Fruit fly (Drosophila melanogaster) whole organism, embryonic: ENCODE results near the gene Ifrd1.

ENCODE experiments used
- Ada2b ChIP-seq: fragments of 200-800 bp; sonication (Bioruptor generic); IDR thresholded peaks from 2 replicates; pipeline ENCODE4 v1.3.6; 2022; ENCODE audit warnings: missing biosample characterization, missing genetic modification characterization
- B-H2 ChIP-seq: fragments of 200-800 bp; sonication (Bioruptor generic); optimal IDR thresholded peaks from 2 replicates; lab custom pipeline; 2018; ENCODE audit warnings: missing biosample characterization, mild to moderate bottlenecking, missing genetic modification characterization
- BEAF-32 ChIP-seq: fragments of 200-800 bp; sonication (Bioruptor generic); optimal IDR thresholded peaks from 3 replicates; lab custom pipeline; 2017; ENCODE audit warnings: missing biosample characterization, missing genetic modification characterization, mild to moderate bottlenecking, moderate library complexity, missing genetic modification reagents
- Bdp1 ChIP-seq: fragments of 200-800 bp; sonication (Bioruptor generic); optimal IDR thresholded peaks from 3 replicates; lab custom pipeline; 2016; ENCODE audit warnings: missing biosample characterization, missing genetic modification characterization
- Bgb ChIP-seq: fragments of 200-800 bp; sonication (Bioruptor generic); IDR thresholded peaks from 2 replicates; pipeline ENCODE4 v1.3.6; 2022; ENCODE audit warnings: missing biosample characterization, missing genetic modification characterization; ENCODE audit not compliant: partially characterized antibody
- BtbVII ChIP-seq: fragments of 200-800 bp; sonication (Bioruptor generic); optimal IDR thresholded peaks from 3 replicates; lab custom pipeline; 2017; ENCODE audit warnings: missing biosample characterization, mild to moderate bottlenecking, missing genetic modification characterization
- CG10366 ChIP-seq: fragments of 200-800 bp; sonication (Bioruptor generic); IDR thresholded peaks from 2 replicates; pipeline ENCODE4 v1.3.6; 2022; ENCODE audit warnings: missing biosample characterization, missing genetic modification characterization
- CG12299 ChIP-seq: fragments of 200-800 bp; sonication (Bioruptor generic); optimal IDR thresholded peaks from 2 replicates; lab custom pipeline; 2018; ENCODE audit warnings: missing biosample characterization, mild to moderate bottlenecking, missing genetic modification characterization
- CG13775 ChIP-seq: fragments of 200-800 bp; sonication (Bioruptor generic); optimal IDR thresholded peaks from 3 replicates; lab custom pipeline; 2017; ENCODE audit warnings: missing biosample characterization, mild to moderate bottlenecking, missing genetic modification characterization
- CG14441 ChIP-seq: fragments of 200-800 bp; sonication (Bioruptor generic); IDR thresholded peaks from 2 replicates; pipeline ENCODE4 v1.3.6; 2022; ENCODE audit warnings: missing biosample characterization, missing genetic modification characterization
- CG14667 ChIP-seq: fragments of 200-800 bp; sonication (Bioruptor generic); IDR thresholded peaks from 2 replicates; pipeline ENCODE4 v1.3.6; 2022; ENCODE audit warnings: missing biosample characterization, missing genetic modification characterization
- CG1529 ChIP-seq: fragments of 200-800 bp; sonication (Bioruptor generic); optimal IDR thresholded peaks from 3 replicates; lab custom pipeline; 2018; ENCODE audit warnings: missing biosample characterization, missing genetic modification characterization
- CG15514 ChIP-seq: fragments of 200-800 bp; sonication (Bioruptor generic); optimal IDR thresholded peaks from 3 replicates; lab custom pipeline; 2017; ENCODE audit warnings: missing biosample characterization, missing genetic modification characterization, mild to moderate bottlenecking, moderate library complexity, missing genetic modification reagents
- CG18476 ChIP-seq: fragments of 200-800 bp; sonication (Bioruptor generic); optimal IDR thresholded peaks from 2 replicates; lab custom pipeline; 2016; ENCODE audit warnings: missing biosample characterization, mild to moderate bottlenecking, missing genetic modification characterization
- CG18599 ChIP-seq: fragments of 200-800 bp; sonication (Bioruptor generic); optimal IDR thresholded peaks from 3 replicates; lab custom pipeline; 2017; ENCODE audit warnings: missing biosample characterization, missing genetic modification characterization, mild to moderate bottlenecking, moderate library complexity, missing genetic modification reagents
- CG33213 ChIP-seq: fragments of 200-800 bp; sonication (Bioruptor generic); optimal IDR thresholded peaks from 3 replicates; lab custom pipeline; 2016; ENCODE audit warnings: missing biosample characterization, missing genetic modification characterization
- CG3847 ChIP-seq: fragments of 200-800 bp; sonication (Bioruptor generic); IDR thresholded peaks from 2 replicates; pipeline ENCODE4 v1.3.6; 2022; ENCODE audit warnings: missing biosample characterization, missing genetic modification characterization
- CG3995 ChIP-seq: fragments of 200-800 bp; sonication (Bioruptor generic); optimal IDR thresholded peaks from 3 replicates; lab custom pipeline; 2016; ENCODE audit warnings: missing biosample characterization, missing genetic modification characterization
- CG42726 ChIP-seq: fragments of 200-800 bp; sonication (Bioruptor generic); IDR thresholded peaks from 2 replicates; pipeline ENCODE4 v1.3.6; 2022; ENCODE audit warnings: missing biosample characterization, missing genetic modification characterization; ENCODE audit not compliant: partially characterized antibody
- CG4328 ChIP-seq: fragments of 200-800 bp; sonication (Bioruptor generic); optimal IDR thresholded peaks from 3 replicates; lab custom pipeline; 2017; ENCODE audit warnings: missing biosample characterization, missing genetic modification reagents, missing genetic modification characterization
- CG4820 ChIP-seq: fragments of 200-800 bp; sonication (Bioruptor generic); optimal IDR thresholded peaks from 3 replicates; lab custom pipeline; 2016; ENCODE audit warnings: missing biosample characterization, missing genetic modification characterization
- CG4854 ChIP-seq: fragments of 200-800 bp; sonication (Bioruptor generic); optimal IDR thresholded peaks from 2 replicates; lab custom pipeline; 2016; ENCODE audit warnings: missing biosample characterization, missing genetic modification characterization, inconsistent platforms
- CG5180 ChIP-seq: fragments of 200-800 bp; sonication (Bioruptor generic); optimal IDR thresholded peaks from 3 replicates; lab custom pipeline; 2017; ENCODE audit warnings: missing biosample characterization, missing genetic modification characterization, mild to moderate bottlenecking, moderate library complexity, missing genetic modification reagents
- CG6175 ChIP-seq: fragments of 200-800 bp; sonication (Bioruptor generic); IDR thresholded peaks from 3 replicates; pipeline ENCODE4 v1.3.6; 2022; ENCODE audit warnings: missing biosample characterization, missing genetic modification characterization
- Dek ChIP-seq: fragments of 200-800 bp; sonication (Bioruptor generic); optimal IDR thresholded peaks from 3 replicates; lab custom pipeline; 2019; ENCODE audit warnings: missing biosample characterization, mild to moderate bottlenecking, missing genetic modification characterization, moderate library complexity
- Dip2 ChIP-seq: fragments of 200-800 bp; sonication (Bioruptor generic); IDR thresholded peaks from 2 replicates; pipeline ENCODE4 v1.3.6; 2022; ENCODE audit warnings: missing biosample characterization, missing genetic modification characterization
- Doc3 ChIP-seq: fragments of 200-800 bp; sonication (Bioruptor generic); IDR thresholded peaks from 3 replicates; pipeline ENCODE4 v1.3.6; 2022; ENCODE audit warnings: missing biosample characterization, missing genetic modification characterization; ENCODE audit not compliant: partially characterized antibody
- HLH54F ChIP-seq: fragments of 200-800 bp; sonication (Bioruptor generic); optimal IDR thresholded peaks from 3 replicates; lab custom pipeline; 2016; ENCODE audit warnings: missing biosample characterization, missing genetic modification characterization
- Hmr ChIP-seq: fragments of 200-800 bp; sonication (Bioruptor generic); optimal IDR thresholded peaks from 3 replicates; lab custom pipeline; 2017; ENCODE audit warnings: mild to moderate bottlenecking, missing biosample characterization, missing genetic modification reagents, missing genetic modification characterization
- Kr ChIP-seq: fragments of 200-800 bp; sonication (Bioruptor generic); optimal IDR thresholded peaks from 2 replicates; lab custom pipeline; 2017; ENCODE audit warnings: missing biosample characterization, mild to moderate bottlenecking, missing genetic modification characterization
- Med ChIP-seq: fragments of 200-800 bp; sonication (Bioruptor generic); peaks from one replicate; lab custom pipeline; 2016; ENCODE audit warnings: missing biosample characterization, missing genetic modification characterization, mild to moderate bottlenecking, inconsistent platforms, moderate library complexity
- Mes4 ChIP-seq: fragments of 200-800 bp; sonication (Bioruptor generic); optimal IDR thresholded peaks from 2 replicates; lab custom pipeline; 2016; ENCODE audit warnings: missing biosample characterization, missing genetic modification characterization
- ab ChIP-seq: fragments of 200-800 bp; sonication (Bioruptor generic); optimal IDR thresholded peaks from 2 replicates; lab custom pipeline; 2016; ENCODE audit warnings: missing biosample characterization, missing genetic modification characterization
- aop ChIP-seq: fragments of 200-800 bp; sonication (Bioruptor generic); IDR thresholded peaks from 2 replicates; pipeline ENCODE4 v1.3.6; 2022; ENCODE audit warnings: missing biosample characterization, missing genetic modification characterization
- chif ChIP-seq, 2 experiments: fragments of 200-800 bp; sonication (Bioruptor generic); optimal IDR thresholded peaks; 3 replicates each; lab custom pipeline; 2016; ENCODE audit warnings: missing biosample characterization in 2 of 2, missing genetic modification characterization in 2 of 2
- dmrt99B ChIP-seq: fragments of 200-800 bp; sonication (Bioruptor generic); optimal IDR thresholded peaks from 2 replicates; lab custom pipeline; 2018; ENCODE audit warnings: missing biosample characterization, mild to moderate bottlenecking, missing genetic modification characterization, moderate library complexity
- exex ChIP-seq: fragments of 200-800 bp; sonication (Bioruptor generic); optimal IDR thresholded peaks from 4 replicates; lab custom pipeline; 2018; ENCODE audit warnings: missing biosample characterization, mild to moderate bottlenecking, missing genetic modification characterization, moderate library complexity
- eyg ChIP-seq: fragments of 200-800 bp; sonication (Bioruptor generic); optimal IDR thresholded peaks from 3 replicates; lab custom pipeline; 2016; ENCODE audit warnings: missing biosample characterization, missing genetic modification characterization
- hth ChIP-seq: fragments of >200 bp; optimal IDR thresholded peaks from 2 replicates; lab custom pipeline; 2017; ENCODE audit warnings: inconsistent platforms
- nom ChIP-seq: fragments of 200-800 bp; sonication (Bioruptor generic); optimal IDR thresholded peaks from 2 replicates; lab custom pipeline; 2017; ENCODE audit warnings: missing biosample characterization, missing genetic modification characterization, mild to moderate bottlenecking, moderate library complexity, missing genetic modification reagents
- peb ChIP-seq: fragments of 200-800 bp; sonication (Bioruptor generic); IDR thresholded peaks from 2 replicates; pipeline ENCODE4 v1.3.6; 2022; ENCODE audit warnings: missing biosample characterization, missing genetic modification characterization
- pita ChIP-seq: fragments of 200-800 bp; sonication (Bioruptor generic); optimal IDR thresholded peaks from 2 replicates; lab custom pipeline; 2017; ENCODE audit warnings: missing biosample characterization, mild to moderate bottlenecking, missing genetic modification characterization
- pros ChIP-seq: fragments of 200-800 bp; sonication (Bioruptor generic); optimal IDR thresholded peaks from 3 replicates; lab custom pipeline; 2019; ENCODE audit warnings: missing biosample characterization, mild to moderate bottlenecking, missing genetic modification characterization, moderate library complexity
- sob ChIP-seq: fragments of 200-800 bp; sonication (Bioruptor generic); IDR thresholded peaks from 2 replicates; pipeline ENCODE4 v1.3.6; 2022; ENCODE audit warnings: missing biosample characterization, missing genetic modification characterization
- tio ChIP-seq: fragments of 200-800 bp; sonication (Bioruptor generic); optimal IDR thresholded peaks from 2 replicates; lab custom pipeline; 2017; ENCODE audit warnings: missing biosample characterization, missing genetic modification characterization, inconsistent platforms
- vnd ChIP-seq: fragments of 200-800 bp; sonication (Bioruptor generic); IDR thresholded peaks from 3 replicates; pipeline ENCODE4 v1.3.6; 2022; ENCODE audit warnings: missing biosample characterization, missing genetic modification characterization; ENCODE audit not compliant: partially characterized antibody
- wor ChIP-seq: fragments of 200-800 bp; sonication (Bioruptor generic); IDR thresholded peaks from 2 replicates; pipeline ENCODE4 v1.3.6; 2022; ENCODE audit warnings: missing biosample characterization, missing genetic modification characterization

The Ifrd1 gene

DNA sequence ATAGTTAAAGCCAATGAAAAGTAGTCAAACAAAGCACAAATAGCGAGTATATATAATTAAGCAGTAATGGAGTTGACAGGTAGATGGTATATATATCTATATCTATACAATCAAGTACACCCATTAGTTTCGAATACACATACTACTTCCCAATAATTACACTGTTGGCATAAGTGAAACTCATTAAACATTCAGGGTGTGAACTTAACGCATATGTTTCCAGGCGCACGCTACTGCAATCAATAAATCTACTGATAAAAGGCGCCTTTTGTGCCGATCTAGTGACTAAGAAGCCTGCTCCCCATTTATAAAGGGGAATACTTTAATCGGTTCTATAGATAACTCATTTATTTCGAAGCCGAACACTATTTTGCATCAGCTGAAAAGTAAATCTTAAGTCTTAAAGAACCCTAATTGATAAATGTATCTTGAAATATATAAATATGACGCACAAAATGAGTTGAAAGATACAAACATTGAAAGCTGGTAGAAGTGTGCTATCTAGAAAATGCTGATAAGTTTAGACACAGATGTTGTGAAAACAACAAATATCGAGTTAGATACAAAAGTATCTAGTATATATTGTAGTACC, 9.5 kb upstream of the Ifrd1 start (continued):
- TF ChIP-seq Doc3 (GFP tag; lab: Robert Waterston, UW) (no peak), sob (GFP tag; lab: Robert Waterston, UW) (no peak), CG10366 (GFP tag; lab: Robert Waterston, UW) (no peak), BEAF-32 (GFP tag; lab: Kevin White, UChicago) (no peak), pros (GFP tag; lab: Kevin White, UChicago) (no peak), B-H2 (GFP tag; lab: Kevin White, UChicago) (no peak), exex (tag; lab: Kevin White, UChicago) (peak; percentile 89), Mes4 (GFP tag; lab: Kevin White, UChicago) (no peak), eyg (GFP tag; lab: Kevin White, UChicago) (no peak), Med (GFP tag; lab: Kevin White, UChicago) (peak; percentile 35), vnd (GFP tag; lab: Robert Waterston, UW) (no peak), CG12299 (tag; lab: Kevin White, UChicago) (no peak)

DNA sequence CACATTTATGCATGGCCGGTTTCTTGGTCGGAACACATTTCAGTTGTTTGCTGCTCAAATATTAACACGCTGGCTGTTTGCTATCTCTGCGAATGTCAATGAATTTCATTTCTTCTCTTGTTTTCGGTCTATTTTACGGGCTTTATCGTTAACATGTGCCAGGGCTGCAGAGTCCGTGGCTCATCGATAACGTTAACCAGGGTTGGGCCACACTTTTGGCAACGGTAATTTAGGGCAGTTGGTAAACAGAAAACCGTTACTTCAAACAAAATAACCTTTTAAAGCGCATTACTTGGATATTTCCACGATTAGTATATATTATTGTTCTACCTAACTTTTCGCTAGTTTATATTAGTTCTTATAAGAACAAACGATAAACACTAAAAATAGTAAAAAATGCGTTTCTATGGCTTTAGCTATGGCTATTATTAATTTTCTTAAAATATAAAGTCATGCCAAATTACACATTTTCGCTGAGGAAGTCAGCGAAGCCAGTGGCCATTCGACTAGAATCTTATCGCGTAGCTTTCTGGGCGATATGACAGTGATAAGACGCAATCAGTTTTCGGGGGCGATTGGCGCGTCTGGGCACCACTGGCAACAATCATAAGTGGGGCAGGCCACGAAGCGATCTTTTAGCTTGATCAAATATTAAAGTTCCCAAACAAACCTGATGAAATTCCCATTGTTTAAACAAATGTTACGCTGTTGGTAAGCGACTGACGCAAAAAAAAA, 8.8 kb upstream of the Ifrd1 start:
- no peak for TF ChIP-seq CG6175 (GFP tag; lab: Robert Waterston, UW)
- peak; percentile 45 for TF ChIP-seq CG33213 (GFP tag; lab: Kevin White, UChicago)
- TF ChIP-seq dmrt99B (tag; lab: Kevin White, UChicago): peak; percentile 48
- TF ChIP-seq CG3847: peak; percentile 50
- no peak for TF ChIP-seq HLH54F (GFP tag; lab: Kevin White, UChicago)
- no peak for TF ChIP-seq CG14667
- TF ChIP-seq Dip2: no peak
- TF ChIP-seq Ada2b: peak; percentile 28; the same call in 1 of the 2 replicates
- TF ChIP-seq chif (GFP tag; optimal IDR thresholded peaks at IDR 0.05; lab: Kevin White, UChicago): peak in 1 of 2 experiments; percentile 4
- TF ChIP-seq pita (GFP tag; lab: Kevin White, UChicago): no peak
- TF ChIP-seq nom: no peak
- no peak for TF ChIP-seq CG4328 (GFP tag; lab: Kevin White, UChicago)
- TF ChIP-seq Kr (GFP tag; lab: Kevin White, UChicago): no peak
- peak; percentile 57 for TF ChIP-seq CG18599 (GFP tag; lab: Kevin White, UChicago)
- peak; percentile 55 for TF ChIP-seq CG14441 (GFP tag; lab: Robert Waterston, UW)
- TF ChIP-seq CG5180 (GFP tag; lab: Kevin White, UChicago): peak; percentile 53
- TF ChIP-seq ab (GFP tag; lab: Kevin White, UChicago): no peak
- TF ChIP-seq CG1529 (GFP tag; lab: Kevin White, UChicago): no peak
- TF ChIP-seq CG42726 (GFP tag; lab: Robert Waterston, UW): no peak
- TF ChIP-seq aop: peak; percentile 16; the same call in 1 of the 2 replicates
- peak; percentile 29 for TF ChIP-seq CG4854 (GFP tag; lab: Kevin White, UChicago)
- no peak for TF ChIP-seq Bdp1
- peak; percentile 48 for TF ChIP-seq CG13775 (GFP tag; lab: Kevin White, UChicago)
- TF ChIP-seq CG18476 (GFP tag; lab: Kevin White, UChicago): peak; percentile 14
- TF ChIP-seq hth (lab: Kevin White, UChicago): no peak
- TF ChIP-seq BtbVII (GFP tag; lab: Kevin White, UChicago): peak; percentile 48
- no peak for TF ChIP-seq peb (GFP tag; lab: Robert Waterston, UW)
- TF ChIP-seq tio (GFP tag; lab: Kevin White, UChicago): no peak
- TF ChIP-seq CG4820: peak; percentile 13
- TF ChIP-seq CG3995 (GFP tag; lab: Kevin White, UChicago): peak; percentile 93
- TF ChIP-seq Hmr (GFP tag; lab: Kevin White, UChicago): peak; percentile 80
- peak; percentile 62 for TF ChIP-seq Dek (tag; lab: Kevin White, UChicago)
- peak; percentile 46; the same call in 1 of the 2 replicates for TF ChIP-seq Bgb (GFP tag; lab: Robert Waterston, UW)
- peak; percentile 68 for TF ChIP-seq CG15514 (GFP tag; lab: Kevin White, UChicago)
- TF ChIP-seq wor (GFP tag; lab: Robert Waterston, UW): no peak
